Fruit fly (Drosophila melanogaster): ENCODE results near the gene Qsox3.

dm6 chr3R:21941426-21941924 lies 29.9 kb downstream of the Qsox3 start:
- TF ChIP-seq kay (GFP tag; ENCODE audit: borderline replicate concordance) (no peak), pad (GFP tag; optimal IDR thresholded peaks at IDR 0.05) (no peak), Crg-1 (GFP tag; optimal IDR thresholded peaks at IDR 0.05) (no peak), tj (GFP tag; optimal IDR thresholded peaks at IDR 0.05) (no peak)
